Worm (Caenorhabditis elegans): Measurements from ENCODE around the gene elli-1.

DNA sequence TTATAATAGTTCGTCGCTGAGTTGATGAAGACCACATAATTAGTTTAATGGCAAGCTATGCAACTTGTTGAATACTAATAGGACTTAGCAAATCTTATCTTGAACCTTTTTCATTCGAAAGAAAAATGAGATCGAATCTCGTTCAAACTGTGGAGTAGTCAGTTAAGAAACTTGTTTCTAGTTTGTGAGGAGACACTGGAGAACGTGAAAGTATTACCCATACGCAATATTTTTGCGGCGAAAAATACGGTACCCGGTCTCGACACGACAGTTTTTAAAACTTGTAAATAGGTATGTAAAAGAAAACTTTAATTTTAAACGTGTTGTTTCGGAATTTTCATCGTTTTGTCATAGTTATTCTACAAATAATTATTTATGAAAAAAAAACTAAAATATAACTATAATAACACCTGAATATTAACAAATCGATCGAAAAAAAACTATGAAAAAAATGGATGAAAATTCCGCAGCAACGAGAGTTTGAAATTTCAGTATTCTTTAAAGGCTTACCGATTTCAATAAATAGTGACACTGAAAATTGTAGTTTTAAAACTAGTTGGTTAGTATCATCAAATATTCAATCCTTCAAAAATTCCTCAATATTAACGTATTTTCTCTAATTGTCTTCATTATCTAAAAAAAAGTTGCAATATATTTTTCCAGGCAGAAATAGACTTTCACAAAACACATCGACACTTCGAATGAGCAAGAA is 8.9 kb downstream of the elli-1 start, which contains the start of the genes F20C5.7 and parg-1:
- TF ChIP-seq unc-62 (GFP tag; optimal IDR thresholded peaks at IDR 0.05) (no peak), Y53F4B.3 (GFP tag; IDR thresholded peaks at IDR 0.05) (no peak), F37B4.10 (GFP tag; IDR thresholded peaks at IDR 0.05) (no peak), ceh-79 (tag; optimal IDR thresholded peaks at IDR 0.05) (no peak), lin-35 (GFP tag; optimal IDR thresholded peaks at IDR 0.05) (no peak), B0336.3 (GFP tag; IDR thresholded peaks at IDR 0.05) (no peak), dpff-1 (tag; optimal IDR thresholded peaks at IDR 0.05) (no peak)

Measured in whole organism, young adult.